Worm (Caenorhabditis elegans) whole organism, L2 larva: Measurements from ENCODE around the gene oxy-4.

Experiments used
- ama-1 ChIP-seq: fragments of 150-350 bp; optimal IDR thresholded peaks from 2 replicates; lab custom pipeline; 2018; ENCODE audit warnings: inconsistent platforms
- blmp-1 ChIP-seq: sonication (generic microtip); optimal IDR thresholded peaks from 2 replicates; lab custom pipeline; 2017; ENCODE audit warnings: missing genetic modification characterization, mild to moderate bottlenecking, missing compliant biosample characterization, antibody characterized with exemption, moderate library complexity; ENCODE audit not compliant: insufficient read depth
- dmd-4 ChIP-seq: sonication (generic microtip); optimal IDR thresholded peaks from 2 replicates; lab custom pipeline; 2017; ENCODE audit warnings: missing biosample characterization, missing genetic modification characterization
- elt-3 ChIP-seq: sonication (generic microtip); optimal IDR thresholded peaks from 2 replicates; lab custom pipeline; 2017; ENCODE audit warnings: missing biosample characterization, missing genetic modification characterization
- lin-13 ChIP-seq: fragments of 150-350 bp; optimal IDR thresholded peaks from 2 replicates; lab custom pipeline; 2014; ENCODE audit warnings: missing biosample characterization, missing genetic modification reagents, missing genetic modification characterization
- lin-39 ChIP-seq: fragments of 150-350 bp; optimal IDR thresholded peaks from 2 replicates; lab custom pipeline; 2014; ENCODE audit warnings: missing biosample characterization, missing genetic modification reagents, missing genetic modification characterization
- lsy-2 ChIP-seq, 2 experiments: fragments of 150-350 bp in 1 of 2; sonication (generic microtip) in 1 of 2; optimal IDR thresholded peaks; 2 replicates each; lab custom pipeline; 2014 to 2017; ENCODE audit warnings: missing biosample characterization in 2 of 2, missing genetic modification characterization in 2 of 2
- mdl-1 ChIP-seq, 2 experiments: fragments of 150-350 bp in 1 of 2; sonication (generic microtip) in 1 of 2; optimal IDR thresholded peaks; 2 replicates each; lab custom pipeline; 2017; ENCODE audit warnings: missing biosample characterization in 2 of 2, missing genetic modification characterization in 2 of 2
- nhr-237 ChIP-seq: fragments of 150-350 bp; optimal IDR thresholded peaks from 2 replicates; lab custom pipeline; 2014; ENCODE audit warnings: missing biosample characterization, missing genetic modification characterization
- nhr-77 ChIP-seq: fragments of 150-350 bp; optimal IDR thresholded peaks from 2 replicates; lab custom pipeline; 2014; ENCODE audit warnings: missing biosample characterization, missing genetic modification characterization
- sma-9 ChIP-seq, 2 experiments: fragments of 150-350 bp in 1 of 2; sonication (generic microtip) in 1 of 2; optimal IDR thresholded peaks; 2 replicates each; lab custom pipeline; 2014 to 2016; ENCODE audit warnings: missing genetic modification characterization in 2 of 2, mild to moderate bottlenecking in 1 of 2, missing biosample characterization in 1 of 2, missing compliant biosample characterization in 1 of 2, missing genetic modification reagents in 1 of 2, moderate library complexity in 1 of 2
- unc-39 ChIP-seq: fragments of 150-350 bp; optimal IDR thresholded peaks from 2 replicates; lab custom pipeline; 2014; ENCODE audit warnings: missing biosample characterization, missing genetic modification characterization
- ztf-11 ChIP-seq: sonication (generic microtip); optimal IDR thresholded peaks from 2 replicates; lab custom pipeline; 2017; ENCODE audit warnings: missing biosample characterization, missing genetic modification characterization
- ztf-4 ChIP-seq: fragments of 150-350 bp; optimal IDR thresholded peaks from 2 replicates; lab custom pipeline; 2014; ENCODE audit warnings: missing biosample characterization, missing genetic modification characterization

DNA sequence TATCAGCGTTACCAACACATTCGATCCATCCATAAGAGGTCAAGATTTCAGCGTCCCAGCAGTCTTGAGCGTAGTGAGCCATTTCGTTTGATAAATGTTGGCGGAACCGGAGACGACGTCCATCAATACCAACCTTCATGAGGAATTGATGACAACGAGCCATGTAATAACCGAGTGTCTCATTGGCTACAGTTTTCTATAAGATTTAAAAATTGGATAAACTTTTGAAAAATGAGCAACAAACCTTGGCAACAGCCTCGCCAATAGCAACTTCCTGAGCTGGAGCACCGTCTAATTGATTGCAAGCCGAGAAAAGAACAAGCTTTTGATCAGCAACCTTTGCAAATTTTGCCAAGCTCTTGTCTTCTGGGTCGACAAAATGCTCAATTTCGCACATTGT, 2.2 kb upstream of the oxy-4 start:
- TF ChIP-seq lin-13 (no peak), ztf-11 (tag; lab: Kevin White, UChicago) (no peak), ama-1 (lab: Kevin White, UChicago) (no peak), elt-3 (no peak), sma-9 (GFP tag; optimal IDR thresholded peaks at IDR 0.05; lab: Kevin White, UChicago) (no peak), sma-9 (tag; optimal IDR thresholded peaks at IDR 0.05; lab: Kevin White, UChicago) (no peak), nhr-237 (tag; lab: Kevin White, UChicago) (no peak), blmp-1 (tag; lab: Kevin White, UChicago) (no peak), lin-39 (tag; lab: Kevin White, UChicago) (no peak), mdl-1 (tag; optimal IDR thresholded peaks at IDR 0.05; lab: Kevin White, UChicago) (no peak), dmd-4 (tag; lab: Kevin White, UChicago) (no peak), nhr-77 (tag; lab: Kevin White, UChicago) (no peak), lsy-2 (tag; optimal IDR thresholded peaks at IDR 0.05; lab: Kevin White, UChicago) (no peak), unc-39 (no peak), ztf-4 (no peak)
